Fruit fly (Drosophila melanogaster) whole organism, embryonic: ENCODE results near the gene IFT54.

Experiments used
- ATbp ChIP-seq: fragments of 200-800 bp; sonication (Bioruptor generic); optimal IDR thresholded peaks from 2 replicates; lab custom pipeline; 2017; ENCODE audit warnings: missing biosample characterization, mild to moderate bottlenecking, missing genetic modification characterization, missing genetic modification reagents
- Awh ChIP-seq: fragments of 200-800 bp; sonication (Bioruptor generic); IDR thresholded peaks from 2 replicates; pipeline ENCODE4, ENCODE4 v1.3.6; 2022; ENCODE audit warnings: missing biosample characterization, missing genetic modification characterization
- BEAF-32 ChIP-seq: fragments of 200-800 bp; sonication (Bioruptor generic); optimal IDR thresholded peaks from 3 replicates; lab custom pipeline; 2017; ENCODE audit warnings: missing biosample characterization, missing genetic modification characterization, mild to moderate bottlenecking, moderate library complexity, missing genetic modification reagents
- Blimp-1 ChIP-seq: fragments of 200-800 bp; sonication (Bioruptor generic); optimal IDR thresholded peaks from 3 replicates; lab custom pipeline; 2018; ENCODE audit warnings: missing biosample characterization, missing genetic modification characterization, mild to moderate bottlenecking, moderate library complexity, missing genetic modification reagents
- CG13894 ChIP-seq: fragments of 200-800 bp; sonication (Bioruptor generic); optimal IDR thresholded peaks from 3 replicates; lab custom pipeline; 2018; ENCODE audit warnings: missing biosample characterization, mild to moderate bottlenecking, missing genetic modification characterization, moderate library complexity
- CG1647 ChIP-seq: fragments of 200-800 bp; sonication (Bioruptor generic); optimal IDR thresholded peaks from 3 replicates; lab custom pipeline; 2016; ENCODE audit warnings: missing biosample characterization, missing genetic modification characterization
- CG17328 ChIP-seq: fragments of 200-800 bp; sonication (Bioruptor generic); IDR thresholded peaks from 2 replicates; pipeline ENCODE4 v1.3.6; 2022; ENCODE audit warnings: missing biosample characterization, missing genetic modification characterization
- CG1832 ChIP-seq: fragments of 200-800 bp; sonication (Bioruptor generic); optimal IDR thresholded peaks from 2 replicates; lab custom pipeline; 2017; ENCODE audit warnings: missing biosample characterization, mild to moderate bottlenecking, missing genetic modification characterization, inconsistent platforms
- CG18476 ChIP-seq: fragments of 200-800 bp; sonication (Bioruptor generic); optimal IDR thresholded peaks from 2 replicates; lab custom pipeline; 2016; ENCODE audit warnings: missing biosample characterization, mild to moderate bottlenecking, missing genetic modification characterization
- CG32532 ChIP-seq: fragments of 200-800 bp; sonication (Bioruptor generic); IDR thresholded peaks from 2 replicates; pipeline ENCODE4 v1.3.6; 2022; ENCODE audit warnings: missing biosample characterization, missing genetic modification characterization
- CG5245 ChIP-seq: fragments of 200-800 bp; sonication (Bioruptor generic); optimal IDR thresholded peaks from 3 replicates; lab custom pipeline; 2016; ENCODE audit warnings: missing biosample characterization, missing genetic modification characterization
- CG5953 ChIP-seq: fragments of 200-800 bp; sonication (Bioruptor generic); IDR thresholded peaks from 2 replicates; pipeline ENCODE4 v1.3.6; 2022; ENCODE audit warnings: missing biosample characterization, missing genetic modification characterization
- CG6254 ChIP-seq: fragments of 200-800 bp; sonication (Bioruptor generic); optimal IDR thresholded peaks from 3 replicates; lab custom pipeline; 2017; ENCODE audit warnings: mild to moderate bottlenecking, missing biosample characterization, missing genetic modification reagents, missing genetic modification characterization
- CG6765 ChIP-seq: fragments of 200-800 bp; sonication (Bioruptor generic); optimal IDR thresholded peaks from 3 replicates; lab custom pipeline; 2017; ENCODE audit warnings: missing biosample characterization, mild to moderate bottlenecking, missing genetic modification characterization
- CG8478 ChIP-seq: fragments of >200 bp; optimal IDR thresholded peaks from 2 replicates; lab custom pipeline; 2018
- CG9817 ChIP-seq: fragments of 200-800 bp; sonication (Bioruptor generic); optimal IDR thresholded peaks from 2 replicates; lab custom pipeline; 2018; ENCODE audit warnings: missing biosample characterization, mild to moderate bottlenecking, missing genetic modification characterization, moderate library complexity
- Dbx ChIP-seq: fragments of 200-800 bp; sonication (Bioruptor generic); IDR thresholded peaks from 3 replicates; pipeline ENCODE4 v1.3.6; 2022; ENCODE audit warnings: missing biosample characterization, missing genetic modification characterization
- E2f2 ChIP-seq: fragments of 200-800 bp; sonication (Bioruptor generic); IDR thresholded peaks from 2 replicates; pipeline ENCODE4 v1.3.6; 2022; ENCODE audit warnings: missing biosample characterization, missing genetic modification characterization
- ERR ChIP-seq: fragments of 200-800 bp; sonication (Bioruptor generic); optimal IDR thresholded peaks from 2 replicates; lab custom pipeline; 2016; ENCODE audit warnings: missing biosample characterization, missing genetic modification characterization
- Fer3 ChIP-seq: fragments of 200-800 bp; sonication (Bioruptor generic); optimal IDR thresholded peaks from 2 replicates; lab custom pipeline; 2018; ENCODE audit warnings: missing biosample characterization, mild to moderate bottlenecking, missing genetic modification characterization, moderate library complexity
- HmgZ ChIP-seq: fragments of 200-800 bp; sonication (Bioruptor generic); optimal IDR thresholded peaks from 2 replicates; lab custom pipeline; 2018; ENCODE audit warnings: missing biosample characterization, mild to moderate bottlenecking, missing genetic modification characterization
- Hmx ChIP-seq: fragments of 200-800 bp; sonication (Bioruptor generic); optimal IDR thresholded peaks from 2 replicates; lab custom pipeline; 2016; ENCODE audit warnings: missing biosample characterization, missing genetic modification characterization
- Jarid2 ChIP-seq: fragments of 200-800 bp; sonication (Bioruptor generic); optimal IDR thresholded peaks from 3 replicates; lab custom pipeline; 2017; ENCODE audit warnings: mild to moderate bottlenecking, missing biosample characterization, missing genetic modification reagents, missing genetic modification characterization
- Kr ChIP-seq: fragments of 200-800 bp; sonication (Bioruptor generic); optimal IDR thresholded peaks from 2 replicates; lab custom pipeline; 2017; ENCODE audit warnings: missing biosample characterization, mild to moderate bottlenecking, missing genetic modification characterization
- Lhr ChIP-seq: fragments of 200-800 bp; sonication (Bioruptor generic); optimal IDR thresholded peaks from 3 replicates; lab custom pipeline; 2017; ENCODE audit warnings: mild to moderate bottlenecking, missing biosample characterization, missing genetic modification reagents, missing genetic modification characterization
- Meics ChIP-seq: fragments of 200-800 bp; sonication (Bioruptor generic); optimal IDR thresholded peaks from 2 replicates; lab custom pipeline; 2017; ENCODE audit warnings: missing biosample characterization, mild to moderate bottlenecking, missing genetic modification characterization
- Myb ChIP-seq: fragments of 200-800 bp; sonication (Bioruptor generic); optimal IDR thresholded peaks from 2 replicates; lab custom pipeline; 2016; ENCODE audit warnings: missing biosample characterization, missing genetic modification characterization
- NK7.1 ChIP-seq: fragments of 200-800 bp; sonication (Bioruptor generic); optimal IDR thresholded peaks from 3 replicates; lab custom pipeline; 2016; ENCODE audit warnings: missing biosample characterization, missing genetic modification characterization
- Ptx1 ChIP-seq: fragments of 200-800 bp; sonication (Bioruptor generic); IDR thresholded peaks from 2 replicates; pipeline ENCODE4 v1.3.6; 2022; ENCODE audit warnings: missing biosample characterization, missing genetic modification characterization
- Sry-β ChIP-seq: fragments of 200-800 bp; sonication (Bioruptor generic); optimal IDR thresholded peaks from 2 replicates; lab custom pipeline; 2018; ENCODE audit warnings: missing biosample characterization, mild to moderate bottlenecking, missing genetic modification characterization, moderate library complexity
- ato ChIP-seq: fragments of 200-800 bp; sonication (Bioruptor generic); IDR thresholded peaks from 2 replicates; pipeline ENCODE4 v1.3.6; 2022; ENCODE audit warnings: missing biosample characterization, missing genetic modification characterization; ENCODE audit not compliant: partially characterized antibody
- bab2 ChIP-seq: fragments of 200-800 bp; sonication (Bioruptor generic); optimal IDR thresholded peaks from 2 replicates; lab custom pipeline; 2016; ENCODE audit warnings: missing biosample characterization, missing genetic modification characterization
- br ChIP-seq: fragments of >200 bp; optimal IDR thresholded peaks from 2 replicates; lab custom pipeline; 2017
- cad ChIP-seq: fragments of >200 bp; optimal IDR thresholded peaks from 2 replicates; lab custom pipeline; 2017; ENCODE audit warnings: missing biosample characterization, missing genetic modification characterization
- crc ChIP-seq: fragments of 200-800 bp; sonication (Bioruptor generic); optimal IDR thresholded peaks from 2 replicates; lab custom pipeline; 2016; ENCODE audit warnings: missing biosample characterization, missing genetic modification characterization
- dimm ChIP-seq: fragments of 200-800 bp; sonication (Bioruptor generic); IDR thresholded peaks from 2 replicates; pipeline ENCODE4 v1.3.6; 2022; ENCODE audit warnings: missing biosample characterization, missing genetic modification characterization
- dmrt99B ChIP-seq: fragments of 200-800 bp; sonication (Bioruptor generic); optimal IDR thresholded peaks from 2 replicates; lab custom pipeline; 2018; ENCODE audit warnings: missing biosample characterization, mild to moderate bottlenecking, missing genetic modification characterization, moderate library complexity
- eve ChIP-seq, 2 experiments: fragments of >200 bp; optimal IDR thresholded peaks; 2 replicates each; lab custom pipeline; 2017; ENCODE audit warnings: missing biosample characterization in 2 of 2, missing genetic modification characterization in 2 of 2
- grn ChIP-seq: fragments of 200-800 bp; sonication (Bioruptor generic); optimal IDR thresholded peaks from 3 replicates; lab custom pipeline; 2017; ENCODE audit warnings: missing biosample characterization, missing genetic modification characterization
- ham ChIP-seq: fragments of 200-800 bp; sonication (Bioruptor generic); IDR thresholded peaks from 2 replicates; pipeline ENCODE4 v1.3.6; 2022; ENCODE audit warnings: missing biosample characterization, missing genetic modification characterization
- lov ChIP-seq, 2 experiments: fragments of 200-800 bp in 1 of 2; fragments of >200 bp in 1 of 2; sonication (Bioruptor generic) in 1 of 2; IDR thresholded peaks in 1 of 2; optimal IDR thresholded peaks in 1 of 2; 2 replicates in 1 of 2; 3 replicates in 1 of 2; pipeline versions ENCODE4 v1.3.6 to Lab custom; 2017 to 2022; ENCODE audit warnings: missing biosample characterization in 1 of 2, missing genetic modification characterization in 1 of 2
- onecut ChIP-seq: fragments of 200-800 bp; sonication (Bioruptor generic); IDR thresholded peaks from 2 replicates; pipeline ENCODE4 v1.3.6; 2022; ENCODE audit warnings: missing biosample characterization, missing genetic modification characterization
- pnt ChIP-seq: fragments of 200-800 bp; sonication (Bioruptor generic); optimal IDR thresholded peaks from 3 replicates; lab custom pipeline; 2016; ENCODE audit warnings: missing biosample characterization, missing genetic modification characterization
- psq ChIP-seq: fragments of 200-800 bp; sonication (Bioruptor generic); optimal IDR thresholded peaks from 2 replicates; lab custom pipeline; 2017; ENCODE audit warnings: missing biosample characterization, missing genetic modification characterization
- run ChIP-seq: fragments of 200-800 bp; sonication (Bioruptor generic); optimal IDR thresholded peaks from 3 replicates; lab custom pipeline; 2018; ENCODE audit warnings: missing biosample characterization, mild to moderate bottlenecking, missing genetic modification characterization
- sim ChIP-seq: fragments of 200-800 bp; sonication (Bioruptor generic); IDR thresholded peaks from 2 replicates; pipeline ENCODE4 v1.3.6; 2022; ENCODE audit warnings: missing biosample characterization, missing genetic modification characterization
- sob ChIP-seq: fragments of 200-800 bp; sonication (Bioruptor generic); IDR thresholded peaks from 2 replicates; pipeline ENCODE4 v1.3.6; 2022; ENCODE audit warnings: missing biosample characterization, missing genetic modification characterization
- tap ChIP-seq: fragments of 200-800 bp; optimal IDR thresholded peaks from 3 replicates; lab custom pipeline; 2019; ENCODE audit warnings: missing biosample characterization, mild to moderate bottlenecking, missing genetic modification characterization, moderate library complexity
- trem ChIP-seq: fragments of 200-800 bp; optimal IDR thresholded peaks from 3 replicates; lab custom pipeline; 2019; ENCODE audit warnings: missing biosample characterization, mild to moderate bottlenecking, missing genetic modification characterization, moderate library complexity
- vvl ChIP-seq: fragments of 200-800 bp; sonication (Bioruptor generic); IDR thresholded peaks from 2 replicates; pipeline ENCODE4 v1.3.6; 2022; ENCODE audit warnings: missing biosample characterization, missing genetic modification characterization

Gene IFT54

dm6 chr3R:14278523-14279303, 23.5 kb upstream of the IFT54 start (continued):
- no peak for TF ChIP-seq BEAF-32 (GFP tag; lab: Kevin White, UChicago)
- TF ChIP-seq CG9817 (tag; lab: Kevin White, UChicago), result no peak
- TF ChIP-seq Sry-β, result peak; percentile 96
- no peak for TF ChIP-seq NK7.1
- no peak for TF ChIP-seq CG1647 (GFP tag; lab: Kevin White, UChicago)
- no peak for TF ChIP-seq tap (tag; lab: Kevin White, UChicago)
- no peak for TF ChIP-seq bab2 (GFP tag; lab: Kevin White, UChicago)
- TF ChIP-seq CG5245, result no peak
- TF ChIP-seq CG6254 (GFP tag; lab: Kevin White, UChicago), result no peak
- no peak for TF ChIP-seq Myb (GFP tag; lab: Kevin White, UChicago)
- no peak for TF ChIP-seq crc (GFP tag; lab: Kevin White, UChicago)
- TF ChIP-seq CG13894, result no peak
- no peak for TF ChIP-seq HmgZ (tag; lab: Kevin White, UChicago)
- no peak for TF ChIP-seq ATbp
- no peak for TF ChIP-seq Meics (GFP tag; lab: Kevin White, UChicago)
- TF ChIP-seq onecut, result peak; percentile 43; the same call in 1 of the 2 replicates
- TF ChIP-seq br (lab: Kevin White, UChicago), result no peak
- TF ChIP-seq Lhr (GFP tag; lab: Kevin White, UChicago), result no peak
- TF ChIP-seq Fer3 (tag; lab: Kevin White, UChicago), result no peak
- no peak for TF ChIP-seq lov (optimal IDR thresholded peaks at IDR 0.05; lab: Kevin White, UChicago)
- 0 out of 3 replicates have a peak, but pooled peaks have one; percentile 7 for TF ChIP-seq lov (GFP tag; IDR thresholded peaks at IDR 0.05; lab: Robert Waterston, UW)
- TF ChIP-seq Awh (GFP tag; lab: Robert Waterston, UW), result no peak
- no peak for TF ChIP-seq CG5953 (GFP tag; lab: Robert Waterston, UW)
- TF ChIP-seq trem (tag; lab: Kevin White, UChicago), result no peak
- TF ChIP-seq psq (GFP tag; lab: Kevin White, UChicago), result no peak
- no peak; the same call in 1 of the 2 replicates for TF ChIP-seq sim (GFP tag; lab: Robert Waterston, UW)
- no peak for TF ChIP-seq grn (GFP tag; lab: Kevin White, UChicago)
- no peak for TF ChIP-seq CG18476 (GFP tag; lab: Kevin White, UChicago)
- TF ChIP-seq CG32532 (GFP tag; lab: Robert Waterston, UW), result no peak; the same call in 1 of the 2 replicates
- TF ChIP-seq dimm (GFP tag; lab: Robert Waterston, UW), result no peak
- TF ChIP-seq vvl, result no peak
- no peak for TF ChIP-seq CG17328 (GFP tag; lab: Robert Waterston, UW)
- no peak for TF ChIP-seq Hmx (GFP tag; lab: Kevin White, UChicago)
- no peak for TF ChIP-seq Blimp-1 (GFP tag; lab: Kevin White, UChicago)
- no peak for TF ChIP-seq ham
- no peak for TF ChIP-seq run (tag; lab: Kevin White, UChicago)
- peak; percentile 86 for TF ChIP-seq CG1832 (GFP tag; lab: Kevin White, UChicago)
- TF ChIP-seq cad (GFP tag; lab: Kevin White, UChicago), result peak; percentile 83
- no peak for TF ChIP-seq pnt
- no peak for TF ChIP-seq Jarid2
- TF ChIP-seq CG6765 (GFP tag; lab: Kevin White, UChicago), result no peak
- TF ChIP-seq dmrt99B, result peak; percentile 7
- TF ChIP-seq sob (GFP tag; lab: Robert Waterston, UW), result 0 out of 2 replicates have a peak, but pooled peaks have one; percentile 43
- TF ChIP-seq eve (GFP tag; optimal IDR thresholded peaks at IDR 0.05; lab: Kevin White, UChicago), result no peak
- no peak for TF ChIP-seq Ptx1 (GFP tag; lab: Robert Waterston, UW)
- no peak for TF ChIP-seq ERR (GFP tag; lab: Kevin White, UChicago)
- 0 out of 3 replicates have a peak, but pooled peaks have one; percentile 18 for TF ChIP-seq Dbx
- no peak for TF ChIP-seq CG8478 (lab: Kevin White, UChicago)
- TF ChIP-seq E2f2 (GFP tag; lab: Robert Waterston, UW), result no peak
- no peak for TF ChIP-seq Kr
- TF ChIP-seq ato (GFP tag; lab: Robert Waterston, UW), result no peak
